Worm (Caenorhabditis elegans): ENCODE data around the gene F40G12.7.

DNA sequence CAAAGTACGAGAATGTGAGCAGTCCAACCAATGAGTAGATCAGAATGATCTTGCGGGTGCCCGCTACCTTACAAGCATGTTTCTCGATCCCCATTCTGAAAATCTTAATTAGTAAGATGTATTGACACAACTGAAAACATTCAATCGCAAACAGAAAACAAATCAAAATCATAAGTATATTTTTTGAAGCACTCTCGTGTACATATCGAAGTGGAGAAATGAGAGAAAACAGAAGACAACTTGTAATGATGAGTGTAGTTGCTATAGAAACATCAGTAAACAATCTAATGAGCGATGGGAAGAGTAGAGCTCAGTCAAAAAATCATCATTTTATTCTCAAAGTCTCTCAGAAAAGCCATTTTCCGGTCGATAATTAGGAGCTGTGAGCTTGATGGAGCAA lies 38.3 kb downstream of the F40G12.7 start, which contains the start of gene F14D7.8:
- TF ChIP-seq flt-1 (GFP tag; IDR thresholded peaks at IDR 0.05), result no peak
- TF ChIP-seq med-1 (GFP tag; optimal IDR thresholded peaks at IDR 0.05; ENCODE audit: insufficient read depth), result no peak
- no peak for TF ChIP-seq ztf-23 (GFP tag; IDR thresholded peaks at IDR 0.05)
- no peak for TF ChIP-seq ref-1 (GFP tag; conservative IDR thresholded peaks at IDR 0.05)

All from whole organism, midembryonic.